Worm (Caenorhabditis elegans): ENCODE results near the gene F52C6.3.
"Not testable (repeated sequence)": the region's sequence is repeated elsewhere in the genome, so short reads cannot be mapped to it uniquely, and the experiment has no call there.

The F52C6.3 gene

ce11 chrII:1955568-1955967, 31.0 kb downstream of the F52C6.3 start, which contains the start of gene math-49:
TSS of gene math-49 (minus strand) at chrII:1955668.
- not testable (repeated sequence) for TF ChIP-seq egl-27 (tag; optimal IDR thresholded peaks at IDR 0.05); aly-2 (tag; optimal IDR thresholded peaks at IDR 0.05); unc-62 (GFP tag; optimal IDR thresholded peaks at IDR 0.05)
